Worm (Caenorhabditis elegans): ENCODE measurements around the gene spp-18.

- TF ChIP-seq pqm-1 (tag; optimal IDR thresholded peaks at IDR 0.05) (no peak), snu-23 (GFP tag; optimal IDR thresholded peaks at IDR 0.05) (no peak), Y116A8C.19 (tag; optimal IDR thresholded peaks at IDR 0.05; ENCODE audit: borderline replicate concordance) (no peak), mab-9 (GFP tag; IDR thresholded peaks at IDR 0.05) (no peak), lin-13 (GFP tag; optimal IDR thresholded peaks at IDR 0.05) (no peak), fkh-4 (tag; optimal IDR thresholded peaks at IDR 0.05; ENCODE audit: borderline replicate concordance) (no peak), dpl-1 (GFP tag; optimal IDR thresholded peaks at IDR 0.05) (no peak), isw-1 (GFP tag; IDR thresholded peaks at IDR 0.05) (no peak), ceh-82 (tag; optimal IDR thresholded peaks at IDR 0.05) (no peak)
These were observed 14.4 kb downstream of the spp-18 start for ce11 chrIV:9607945-9608344.
